Fruit fly (Drosophila melanogaster) whole organism: ENCODE results near the gene CG42269.

Experiments
- CG8478 ChIP-seq: fragments of >200 bp; optimal IDR thresholded peaks from 2 replicates; lab custom pipeline; 2018; ENCODE audit warnings: inconsistent platforms
- Dll ChIP-seq: fragments of >200 bp; optimal IDR thresholded peaks from 2 replicates; lab custom pipeline; 2017
- EcR ChIP-seq, 2 experiments: fragments of >200 bp; optimal IDR thresholded peaks; 2 replicates each; lab custom pipeline; 2017; ENCODE audit warnings: missing biosample characterization in 2 of 2, missing genetic modification characterization in 2 of 2, missing genetic modification reagents in 2 of 2
- pan ChIP-seq: fragments of >200 bp; optimal IDR thresholded peaks from 2 replicates; lab custom pipeline; 2017
- psq ChIP-seq: fragments of >200 bp; optimal IDR thresholded peaks from 2 replicates; lab custom pipeline; 2017
- usp ChIP-seq: fragments of >200 bp; optimal IDR thresholded peaks from 2 replicates; lab custom pipeline; 2017; ENCODE audit warnings: missing biosample characterization, missing genetic modification characterization, mixed read lengths

Gene CG42269

DNA sequence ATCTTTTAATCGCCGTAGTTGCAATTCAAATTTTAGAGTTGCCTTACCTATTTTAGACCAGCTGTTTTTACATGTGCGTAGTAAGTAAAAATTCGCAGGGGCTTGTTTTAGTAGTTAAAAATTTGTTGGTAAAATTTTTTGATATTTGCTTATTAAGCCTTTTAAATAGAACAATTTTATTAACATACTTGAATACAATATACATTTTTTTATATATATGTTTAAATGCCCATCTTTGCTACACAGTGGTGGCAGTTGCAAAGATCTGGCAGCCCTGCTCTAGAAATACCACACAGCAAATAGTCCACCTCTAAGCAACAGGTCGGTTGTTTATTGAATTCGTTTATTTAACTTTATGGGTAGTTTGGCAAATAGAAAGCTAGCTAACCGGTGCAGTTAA lies 28.6 kb downstream of the CG42269 start, which contains the start of the genes CG10467 and loj:
Gene CG10467 (minus strand): TSS at position 51 of the 400 bp plus-strand sequence.
Gene loj (plus strand): TSS at position 291 of the 400 bp plus-strand sequence.
- TF ChIP-seq CG8478 (lab: Kevin White, UChicago), result no peak
- TF ChIP-seq usp (GFP tag; lab: Kevin White, UChicago), result no peak
- no peak for TF ChIP-seq Dll
- TF ChIP-seq psq (lab: Kevin White, UChicago), result no peak
- TF ChIP-seq EcR (GFP tag; optimal IDR thresholded peaks at IDR 0.05; lab: Kevin White, UChicago), result no peak
- TF ChIP-seq pan (lab: Kevin White, UChicago), result no peak

DNA sequence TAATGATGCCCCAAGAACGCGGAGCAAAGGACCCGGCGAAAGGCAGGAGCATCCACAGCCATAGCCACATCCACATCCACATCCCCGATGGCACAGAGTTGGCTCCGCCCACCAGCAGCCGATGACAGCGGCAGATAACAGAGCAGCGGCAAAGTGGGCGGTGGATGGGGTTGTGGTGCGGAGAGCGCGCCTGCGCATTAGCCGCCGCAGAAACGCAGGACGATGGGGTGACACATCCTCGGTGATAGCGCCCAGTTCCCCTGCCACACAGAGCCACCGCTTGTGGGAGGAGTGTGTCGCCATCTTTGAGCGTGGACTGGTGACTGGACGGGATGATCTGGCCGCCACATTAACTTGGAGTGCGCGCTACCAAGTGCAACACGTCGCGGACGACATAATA lies 31.2 kb downstream of the CG42269 start, which contains the start of gene Ets65A:
Gene Ets65A (plus strand): TSS at position 348 of the 400 bp plus-strand sequence.
- TF ChIP-seq EcR (GFP tag; optimal IDR thresholded peaks at IDR 0.05; lab: Kevin White, UChicago), result no peak
- TF ChIP-seq pan (lab: Kevin White, UChicago), result no peak
- TF ChIP-seq Dll, result no peak

dm6 chr3L:6103658-6104057 lies 37.6 kb downstream of the CG42269 start:
- TF ChIP-seq Dll, result no peak

DNA sequence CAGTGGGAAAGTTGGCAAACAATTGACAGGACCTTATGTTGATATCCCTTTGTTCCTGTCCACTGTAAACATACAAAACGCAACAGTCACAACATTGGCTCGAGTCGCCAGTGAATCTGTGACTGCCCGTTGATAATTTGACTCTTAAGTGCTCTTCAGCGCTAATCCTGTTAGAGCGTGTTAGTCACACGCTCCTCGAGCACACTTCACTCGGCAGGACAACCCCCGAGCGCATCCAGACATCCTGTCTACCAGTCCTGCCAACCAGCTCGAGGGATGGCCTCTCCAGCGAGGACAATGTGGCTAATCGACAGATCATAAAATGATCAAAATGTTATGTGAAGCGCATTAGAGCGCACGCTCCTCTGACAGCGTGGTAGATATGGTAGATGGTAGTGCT lies 38.5 kb downstream of the CG42269 start:
- TF ChIP-seq usp (GFP tag; lab: Kevin White, UChicago) (no peak), CG8478 (lab: Kevin White, UChicago) (no peak), pan (lab: Kevin White, UChicago) (no peak), psq (lab: Kevin White, UChicago) (no peak), Dll (no peak)

dm6 chr3L:6105435-6105834 lies 39.3 kb downstream of the CG42269 start:
- TF ChIP-seq CG8478 (lab: Kevin White, UChicago) (no peak), Dll (no peak), pan (lab: Kevin White, UChicago) (no peak), psq (lab: Kevin White, UChicago) (no peak), EcR (GFP tag; optimal IDR thresholded peaks at IDR 0.05; lab: Kevin White, UChicago) (no peak), usp (GFP tag; lab: Kevin White, UChicago) (no peak)

dm6 chr3L:6106717-6107116 lies 40.6 kb downstream of the CG42269 start:
- no peak for TF ChIP-seq pan (lab: Kevin White, UChicago)
- TF ChIP-seq Dll, result no peak
- no peak for TF ChIP-seq CG8478 (lab: Kevin White, UChicago)
- TF ChIP-seq usp (GFP tag; lab: Kevin White, UChicago), result no peak
- no peak for TF ChIP-seq EcR (GFP tag; optimal IDR thresholded peaks at IDR 0.05; lab: Kevin White, UChicago)
- TF ChIP-seq psq (lab: Kevin White, UChicago), result no peak

DNA sequence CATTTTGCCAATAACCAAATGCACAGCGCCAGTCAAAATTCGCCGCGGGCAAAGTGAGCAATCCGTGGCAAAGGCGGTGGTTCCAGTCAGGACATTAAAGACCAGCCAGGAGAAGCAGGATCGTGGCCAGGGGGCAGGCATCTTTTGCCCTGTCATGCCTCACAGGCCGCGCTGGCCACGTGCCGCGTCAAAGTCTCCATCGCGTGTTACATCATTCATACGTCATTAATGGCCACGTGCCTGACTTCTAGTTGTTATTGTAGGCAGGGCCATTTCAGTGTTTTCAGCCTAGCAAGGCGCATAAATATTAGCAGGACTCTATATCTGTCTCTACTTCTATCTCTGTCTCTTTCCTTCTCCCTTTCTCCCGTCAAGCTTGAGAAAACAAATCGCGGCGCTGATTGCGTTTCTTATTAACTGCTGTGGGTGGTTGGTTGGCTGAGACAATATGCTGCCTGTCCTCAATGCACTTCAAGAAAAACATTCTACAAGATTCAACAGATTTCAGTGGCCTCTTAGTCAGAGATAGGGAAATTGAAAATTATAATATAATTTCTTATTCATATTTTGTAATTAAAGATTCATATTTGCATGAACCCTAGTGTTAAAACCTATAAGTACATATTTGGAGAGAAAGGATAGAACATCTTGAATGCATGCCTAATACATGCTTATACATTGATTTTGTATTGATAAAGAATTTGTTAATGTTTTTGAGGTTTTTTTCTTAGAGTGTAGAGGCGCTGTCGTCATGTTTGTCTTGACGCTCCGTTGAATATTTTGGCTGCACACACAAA lies 42.4 kb downstream of the CG42269 start:
- no peak for TF ChIP-seq CG8478 (lab: Kevin White, UChicago)
- no peak for TF ChIP-seq Dll
- no peak for TF ChIP-seq EcR (GFP tag; optimal IDR thresholded peaks at IDR 0.05; lab: Kevin White, UChicago)
- TF ChIP-seq psq (lab: Kevin White, UChicago), result no peak
- TF ChIP-seq pan (lab: Kevin White, UChicago), result no peak

DNA sequence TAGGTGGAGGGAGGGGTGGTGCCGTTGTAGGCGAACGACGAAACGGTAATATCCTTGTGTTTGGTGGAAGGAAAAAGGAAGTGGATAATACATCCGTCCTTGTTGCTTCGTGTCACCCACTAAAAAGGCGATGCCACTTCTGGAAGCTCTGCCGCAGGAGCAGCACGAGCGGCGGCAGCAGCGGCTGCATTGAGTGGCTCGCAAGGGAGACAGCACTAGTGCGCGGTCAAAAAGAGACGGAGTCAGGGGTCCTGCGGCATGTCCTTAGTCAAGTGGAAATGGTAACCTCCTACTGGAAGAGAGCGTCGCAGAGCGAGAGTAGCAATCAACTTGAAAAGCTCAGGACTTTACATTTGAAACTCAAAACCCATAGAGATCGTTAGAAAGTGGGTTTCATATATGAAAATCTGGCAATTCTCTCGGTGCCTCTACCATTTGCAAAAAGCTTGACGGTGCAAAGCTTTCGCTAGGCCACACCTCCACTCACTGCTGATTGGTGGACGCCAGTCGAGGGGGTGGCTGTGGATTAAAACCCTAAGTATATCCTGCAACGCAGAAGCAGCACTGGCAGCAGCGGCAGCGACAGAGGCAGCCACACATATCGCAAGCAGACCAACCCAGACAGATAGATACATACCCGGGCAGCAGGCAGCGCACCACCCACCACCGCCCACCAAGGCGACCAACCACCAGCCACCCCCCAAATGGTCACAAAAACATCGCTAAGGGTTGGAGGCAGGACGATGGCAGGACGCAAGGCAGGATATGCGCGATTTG lies 44.8 kb downstream of the CG42269 start:
- TF ChIP-seq EcR (GFP tag; optimal IDR thresholded peaks at IDR 0.05; lab: Kevin White, UChicago) (no peak), usp (GFP tag; lab: Kevin White, UChicago) (no peak), psq (lab: Kevin White, UChicago) (no peak), pan (lab: Kevin White, UChicago) (no peak), Dll (no peak), CG8478 (lab: Kevin White, UChicago) (no peak)

dm6 chr3L:6111458-6111857 lies 45.4 kb downstream of the CG42269 start:
- no peak for TF ChIP-seq pan (lab: Kevin White, UChicago)
- no peak for TF ChIP-seq psq (lab: Kevin White, UChicago)
- TF ChIP-seq CG8478 (lab: Kevin White, UChicago), result no peak
- no peak for TF ChIP-seq EcR (GFP tag; optimal IDR thresholded peaks at IDR 0.05; lab: Kevin White, UChicago)
- TF ChIP-seq usp (GFP tag; lab: Kevin White, UChicago), result no peak
- no peak for TF ChIP-seq Dll

- TF ChIP-seq usp (GFP tag; lab: Kevin White, UChicago) (no peak), EcR (GFP tag; optimal IDR thresholded peaks at IDR 0.05; lab: Kevin White, UChicago) (no peak), Dll (no peak), pan (lab: Kevin White, UChicago) (no peak), CG8478 (lab: Kevin White, UChicago) (no peak), psq (lab: Kevin White, UChicago) (no peak)
These were observed 49.4 kb downstream of the CG42269 start for dm6 chr3L:6115505-6115904.

DNA sequence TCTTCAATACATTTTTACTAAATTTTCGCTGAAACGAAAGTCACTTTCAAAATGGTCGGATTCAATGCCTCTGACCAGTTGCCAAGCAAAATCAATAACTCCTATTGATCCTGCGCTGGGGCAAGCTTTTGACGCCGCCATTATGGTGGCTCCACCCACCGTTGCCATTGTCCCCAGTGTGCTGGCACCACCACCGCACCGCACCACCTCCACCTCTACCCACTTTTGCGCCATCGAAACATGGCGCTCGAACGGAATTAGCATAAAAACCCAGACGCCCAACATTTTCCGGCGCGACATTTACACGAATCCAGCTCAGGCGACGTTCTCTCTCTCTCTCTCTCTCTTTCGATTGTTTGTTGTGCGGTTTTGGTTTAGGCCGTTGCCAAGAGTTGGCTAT lies 50.8 kb downstream of the CG42269 start:
- TF ChIP-seq CG8478 (lab: Kevin White, UChicago), result no peak
- TF ChIP-seq pan (lab: Kevin White, UChicago), result no peak
- TF ChIP-seq Dll, result no peak
- TF ChIP-seq EcR (GFP tag; optimal IDR thresholded peaks at IDR 0.05; lab: Kevin White, UChicago), result no peak
- TF ChIP-seq psq (lab: Kevin White, UChicago), result no peak
- TF ChIP-seq usp (GFP tag; lab: Kevin White, UChicago), result no peak
